Worm (Caenorhabditis elegans) whole organism, L3 larva: ENCODE data around the gene rps-18.

ENCODE experiments used
- eor-1 ChIP-seq, 2 experiments: fragments of 150-350 bp; optimal IDR thresholded peaks; 2 replicates each; lab custom pipeline; 2014 to 2018; ENCODE audit warnings: missing biosample characterization in 2 of 2, missing genetic modification characterization in 2 of 2
- fos-1 ChIP-seq: fragments of 150-350 bp; optimal IDR thresholded peaks from 2 replicates; lab custom pipeline; 2014; ENCODE audit warnings: missing biosample characterization, missing genetic modification characterization
- nhr-77 ChIP-seq: fragments of 150-350 bp; optimal IDR thresholded peaks from 2 replicates; lab custom pipeline; 2014; ENCODE audit warnings: missing biosample characterization, missing genetic modification characterization
- tbx-2 ChIP-seq: sonication (generic microtip); optimal IDR thresholded peaks from 2 replicates; lab custom pipeline; 2016; ENCODE audit warnings: mild to moderate bottlenecking, missing genetic modification characterization, missing compliant biosample characterization

DNA sequence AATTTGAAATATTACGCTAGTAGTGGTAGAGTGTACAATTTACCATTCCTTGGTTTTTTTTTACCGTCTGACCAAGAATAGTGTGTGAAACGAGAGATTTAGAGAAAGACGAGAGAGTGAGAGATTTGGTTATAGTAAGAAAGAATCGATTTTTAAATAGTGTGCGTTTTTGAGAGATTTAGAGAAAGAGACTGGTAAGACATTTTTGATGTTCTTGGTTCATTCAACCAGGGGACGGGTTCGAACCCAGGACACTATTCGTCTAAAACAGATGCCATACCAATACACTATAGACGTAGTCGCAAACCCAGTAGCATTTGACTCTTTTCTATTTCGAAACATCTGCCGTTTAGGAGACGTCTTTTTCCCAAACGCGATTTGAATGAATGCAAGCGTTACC is 12.6 kb downstream of the rps-18 start:
- TF ChIP-seq nhr-77 (tag; lab: Kevin White, UChicago), result peak; percentile 12
- TF ChIP-seq fos-1 (tag; lab: Kevin White, UChicago), result peak; percentile 69
- TF ChIP-seq tbx-2 (tag; lab: Kevin White, UChicago), result peak; percentile 89
- no peak for TF ChIP-seq eor-1 (tag; optimal IDR thresholded peaks at IDR 0.05; lab: Kevin White, UChicago)
